Worm (Caenorhabditis elegans): ENCODE data around the gene Y52E8A.2.

Y52E8A.2 gene

DNA sequence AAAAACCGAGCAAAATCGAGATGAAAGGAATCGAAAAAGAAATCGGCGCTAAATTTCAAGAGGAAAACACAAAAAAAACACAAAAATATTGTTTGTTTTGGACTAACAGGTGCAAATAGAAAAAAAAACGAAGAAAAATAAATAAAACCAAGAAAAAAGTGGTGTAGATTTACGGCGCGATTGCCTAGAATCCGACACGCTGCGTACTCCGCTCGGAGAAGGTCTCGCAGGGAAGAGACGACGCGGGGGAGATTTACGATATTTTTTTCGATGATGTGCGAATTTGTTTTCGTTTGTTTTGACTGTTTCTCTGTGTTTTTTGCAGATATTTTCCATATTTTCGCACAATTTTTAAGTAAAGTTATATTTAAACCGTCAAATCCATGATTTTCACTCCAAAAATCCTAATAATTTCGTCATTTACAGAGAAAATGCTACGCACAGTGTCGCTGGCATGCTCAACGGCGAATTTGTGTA lies 21.4 kb upstream of the Y52E8A.2 start, which contains the start of gene sco-1 (continued):
- TF ChIP-seq C08G9.2 (tag; optimal IDR thresholded peaks at IDR 0.05) = peak; percentile 88
- peak; percentile 6 for TF ChIP-seq ahr-1 (tag; optimal IDR thresholded peaks at IDR 0.05)
- TF ChIP-seq lim-6 (tag; optimal IDR thresholded peaks at IDR 0.05) = peak; percentile 63
- TF ChIP-seq F13H6.1 (tag; optimal IDR thresholded peaks at IDR 0.05) = peak; percentile 30
- no peak for TF ChIP-seq npax-4 (tag; optimal IDR thresholded peaks at IDR 0.05)
- no peak for TF ChIP-seq fkh-10 (GFP tag; optimal IDR thresholded peaks at IDR 0.05)
- TF ChIP-seq elt-4 (tag; optimal IDR thresholded peaks at IDR 0.05) = no peak
- TF ChIP-seq sdc-2 (tag; optimal IDR thresholded peaks at IDR 0.05) = no peak
- no peak for TF ChIP-seq fkh-6 (tag; optimal IDR thresholded peaks at IDR 0.05)
- 0 out of 2 replicates have a peak, but pooled peaks have one; percentile 36 for TF ChIP-seq ceh-45 (GFP tag; IDR thresholded peaks at IDR 0.05)
- TF ChIP-seq ceh-30 (tag; optimal IDR thresholded peaks at IDR 0.05) = no peak
- TF ChIP-seq ttx-3 (tag; optimal IDR thresholded peaks at IDR 0.05) = no peak
- TF ChIP-seq unc-3 (GFP tag; conservative IDR thresholded peaks at IDR 0.05) = no peak
- peak; percentile 36 for TF ChIP-seq unc-3 (tag; optimal IDR thresholded peaks at IDR 0.05)
- TF ChIP-seq unc-55 (GFP tag; optimal IDR thresholded peaks at IDR 0.05) = peak; percentile 63
- TF ChIP-seq hlh-15 (tag; optimal IDR thresholded peaks at IDR 0.05) = no peak
- peak; percentile 44 for TF ChIP-seq zip-5 (tag; optimal IDR thresholded peaks at IDR 0.05)
- peak; percentile 71 for TF ChIP-seq unc-42 (tag; optimal IDR thresholded peaks at IDR 0.05)
- TF ChIP-seq tbx-7 (tag; optimal IDR thresholded peaks at IDR 0.05) = peak; percentile 58
- TF ChIP-seq hlh-13 (GFP tag; optimal IDR thresholded peaks at IDR 0.05) = no peak
- peak; percentile 83 for TF ChIP-seq rnt-1 (tag; optimal IDR thresholded peaks at IDR 0.05)
- TF ChIP-seq hlh-8 (tag; optimal IDR thresholded peaks at IDR 0.05) = peak; percentile 73
- TF ChIP-seq ceh-19 (GFP tag; optimal IDR thresholded peaks at IDR 0.05) = no peak
- no peak for TF ChIP-seq ama-1 (optimal IDR thresholded peaks at IDR 0.05)
- peak; percentile 41 for TF ChIP-seq ztf-16 (tag; optimal IDR thresholded peaks at IDR 0.05)
- no peak for TF ChIP-seq ceh-24 (tag; optimal IDR thresholded peaks at IDR 0.05)

- TF ChIP-seq dve-1 (tag; optimal IDR thresholded peaks at IDR 0.05) (no peak), npax-4 (tag; optimal IDR thresholded peaks at IDR 0.05) (no peak), ceh-19 (GFP tag; optimal IDR thresholded peaks at IDR 0.05) (no peak), pax-1 (tag; optimal IDR thresholded peaks at IDR 0.05) (no peak), ztf-16 (tag; optimal IDR thresholded peaks at IDR 0.05) (no peak), madf-2 (tag; optimal IDR thresholded peaks at IDR 0.05) (no peak), ceh-14 (tag; optimal IDR thresholded peaks at IDR 0.05) (no peak), fax-1 (tag; optimal IDR thresholded peaks at IDR 0.05) (no peak)
Measured at ce11 chrII:4301307-4301706, 19.3 kb upstream of the Y52E8A.2 start, which contains the start of gene gtf-2F1. Gene gtf-2F1, plus strand, starts transcription at chrII:4301607.

- TF ChIP-seq madf-2 (tag; optimal IDR thresholded peaks at IDR 0.05) (no peak), hlh-30 (tag; optimal IDR thresholded peaks at IDR 0.05; ENCODE audit: insufficient read depth) (no peak), unc-42 (tag; optimal IDR thresholded peaks at IDR 0.05) (no peak), ceh-45 (GFP tag; IDR thresholded peaks at IDR 0.05) (no peak), zip-5 (tag; optimal IDR thresholded peaks at IDR 0.05) (no peak), Y22D7AL.16 (tag; optimal IDR thresholded peaks at IDR 0.05) (no peak), ceh-30 (tag; optimal IDR thresholded peaks at IDR 0.05) (no peak), sox-4 (tag; optimal IDR thresholded peaks at IDR 0.05) (no peak), rnt-1 (tag; optimal IDR thresholded peaks at IDR 0.05) (no peak), ahr-1 (tag; optimal IDR thresholded peaks at IDR 0.05) (no peak), che-1 (tag; optimal IDR thresholded peaks at IDR 0.05) (no peak), sox-2 (GFP tag; IDR thresholded peaks at IDR 0.05) (no peak)
Measured at ce11 chrII:4306921-4307630, 13.6 kb upstream of the Y52E8A.2 start, which contains the start of gene Y52E8A.3. Gene Y52E8A.3, minus strand, starts transcription at chrII:4306971.

- peak; percentile 76 for TF ChIP-seq unc-55 (GFP tag; optimal IDR thresholded peaks at IDR 0.05)
Measured at ce11 chrII:4309112-4309511, 11.5 kb upstream of the Y52E8A.2 start.

Data from whole organism, late embryonic.